Fruit fly (Drosophila melanogaster) whole organism, embryonic: Measurements from ENCODE around the gene CG8677.
A peak's percentile ranks its signal among the peaks of the same experiment; 100 is the strongest.

Experiments used
- CG10321 ChIP-seq: fragments of 200-800 bp; sonication (Bioruptor generic); IDR thresholded peaks from 2 replicates; pipeline ENCODE4 v1.3.6; 2022; ENCODE audit warnings: missing biosample characterization, missing genetic modification characterization
- CG13287 ChIP-seq: fragments of 200-800 bp; sonication (Bioruptor generic); IDR thresholded peaks from 2 replicates; pipeline ENCODE4 v1.3.6; 2022; ENCODE audit warnings: missing biosample characterization, missing genetic modification characterization; ENCODE audit not compliant: partially characterized antibody
- CG13424 ChIP-seq: fragments of 200-800 bp; sonication (Bioruptor generic); optimal IDR thresholded peaks from 2 replicates; lab custom pipeline; 2019; ENCODE audit warnings: missing biosample characterization, mild to moderate bottlenecking, missing genetic modification characterization, moderate library complexity
- CG15269 ChIP-seq: fragments of 200-800 bp; sonication (Bioruptor generic); optimal IDR thresholded peaks from 2 replicates; lab custom pipeline; 2018; ENCODE audit warnings: missing biosample characterization, mild to moderate bottlenecking, missing genetic modification characterization, moderate library complexity
- CG16813 ChIP-seq: fragments of 200-800 bp; sonication (Bioruptor generic); IDR thresholded peaks from 3 replicates; pipeline ENCODE4 v1.3.6; 2022; ENCODE audit warnings: missing biosample characterization, missing genetic modification characterization; ENCODE audit not compliant: partially characterized antibody
- CG17385 ChIP-seq: fragments of 200-800 bp; sonication (Bioruptor generic); optimal IDR thresholded peaks from 3 replicates; lab custom pipeline; 2018; ENCODE audit warnings: missing biosample characterization, mild to moderate bottlenecking, missing genetic modification characterization
- CG30020 ChIP-seq: fragments of 200-800 bp; optimal IDR thresholded peaks from 2 replicates; lab custom pipeline; 2019; ENCODE audit warnings: missing biosample characterization, mild to moderate bottlenecking, missing genetic modification characterization, moderate library complexity
- CG32767 ChIP-seq: fragments of 200-800 bp; sonication (Bioruptor generic); IDR thresholded peaks from 2 replicates; pipeline ENCODE4 v1.3.6; 2022; ENCODE audit warnings: missing biosample characterization, missing genetic modification characterization
- CG3847 ChIP-seq: fragments of 200-800 bp; sonication (Bioruptor generic); IDR thresholded peaks from 2 replicates; pipeline ENCODE4 v1.3.6; 2022; ENCODE audit warnings: missing biosample characterization, missing genetic modification characterization
- CG5180 ChIP-seq: fragments of 200-800 bp; sonication (Bioruptor generic); optimal IDR thresholded peaks from 3 replicates; lab custom pipeline; 2017; ENCODE audit warnings: missing biosample characterization, missing genetic modification characterization, mild to moderate bottlenecking, moderate library complexity, missing genetic modification reagents
- CG5245 ChIP-seq: fragments of 200-800 bp; sonication (Bioruptor generic); optimal IDR thresholded peaks from 3 replicates; lab custom pipeline; 2016; ENCODE audit warnings: missing biosample characterization, missing genetic modification characterization
- CG6683 ChIP-seq: fragments of 200-800 bp; sonication (Bioruptor generic); optimal IDR thresholded peaks from 2 replicates; lab custom pipeline; 2017; ENCODE audit warnings: missing biosample characterization, mild to moderate bottlenecking, missing genetic modification characterization, missing genetic modification reagents
- Dip3 ChIP-seq: fragments of 200-800 bp; sonication (Bioruptor generic); optimal IDR thresholded peaks from 3 replicates; lab custom pipeline; 2016; ENCODE audit warnings: missing biosample characterization, missing genetic modification characterization
- Dp ChIP-seq: fragments of 200-800 bp; sonication (Bioruptor generic); optimal IDR thresholded peaks from 2 replicates; lab custom pipeline; 2018; ENCODE audit warnings: missing biosample characterization, mild to moderate bottlenecking, missing genetic modification characterization, moderate library complexity
- E2f1 ChIP-seq: fragments of 200-800 bp; sonication (Bioruptor generic); IDR thresholded peaks from 2 replicates; pipeline ENCODE4 v1.3.6; 2022; ENCODE audit warnings: missing biosample characterization, missing genetic modification characterization
- Ets65A ChIP-seq: fragments of 200-800 bp; sonication (Bioruptor generic); peaks from one replicate; lab custom pipeline; 2016; ENCODE audit warnings: missing biosample characterization, missing genetic modification characterization
- Gug ChIP-seq: fragments of 200-800 bp; sonication (Bioruptor generic); IDR thresholded peaks from 4 replicates; pipeline ENCODE4 v1.3.6; 2022; ENCODE audit warnings: missing biosample characterization, missing genetic modification characterization
- Hand ChIP-seq: fragments of 200-800 bp; sonication (Bioruptor generic); optimal IDR thresholded peaks from 2 replicates; lab custom pipeline; 2017; ENCODE audit warnings: mild to moderate bottlenecking, missing biosample characterization, missing genetic modification reagents, missing genetic modification characterization
- Hr51 ChIP-seq, 2 experiments: fragments of 200-800 bp; sonication (Bioruptor generic); optimal IDR thresholded peaks; 2 replicates in 1 of 2; 3 replicates in 1 of 2; lab custom pipeline; 2016 to 2018; ENCODE audit warnings: missing biosample characterization in 2 of 2, missing genetic modification characterization in 2 of 2, mild to moderate bottlenecking in 1 of 2, moderate library complexity in 1 of 2
- Hr78 ChIP-seq, 2 experiments: fragments of 200-800 bp in 1 of 2; fragments of >200 bp in 1 of 2; sonication (Bioruptor generic) in 1 of 2; optimal IDR thresholded peaks; 2 replicates each; lab custom pipeline; 2017 to 2019; ENCODE audit warnings: missing biosample characterization in 2 of 2, missing genetic modification characterization in 2 of 2, mild to moderate bottlenecking in 1 of 2, moderate library complexity in 1 of 2
- Lpt ChIP-seq: fragments of >200 bp; optimal IDR thresholded peaks from 2 replicates; lab custom pipeline; 2018; ENCODE audit warnings: missing biosample characterization, missing genetic modification characterization
- Myb ChIP-seq: fragments of 200-800 bp; sonication (Bioruptor generic); optimal IDR thresholded peaks from 2 replicates; lab custom pipeline; 2016; ENCODE audit warnings: missing biosample characterization, missing genetic modification characterization
- NC2α ChIP-seq: fragments of 200-800 bp; sonication (Bioruptor generic); optimal IDR thresholded peaks from 2 replicates; lab custom pipeline; 2016; ENCODE audit warnings: missing biosample characterization, missing genetic modification characterization
- NFAT ChIP-seq: fragments of 200-800 bp; sonication (Bioruptor generic); IDR thresholded peaks from 2 replicates; pipeline ENCODE4 v1.3.6; 2022; ENCODE audit warnings: missing biosample characterization, missing genetic modification characterization
- Opbp ChIP-seq: fragments of 200-800 bp; sonication (Bioruptor generic); IDR thresholded peaks from 3 replicates; pipeline ENCODE4 v1.3.6; 2022; ENCODE audit warnings: missing biosample characterization, missing genetic modification characterization; ENCODE audit not compliant: partially characterized antibody
- Pdp1 ChIP-seq, 2 experiments: fragments of 200-800 bp; sonication (Bioruptor generic); optimal IDR thresholded peaks; 3 replicates each; lab custom pipeline; 2016; ENCODE audit warnings: missing biosample characterization in 2 of 2, missing genetic modification characterization in 2 of 2, mild to moderate bottlenecking in 1 of 2, moderate library complexity in 1 of 2
- Ravus ChIP-seq: fragments of 200-800 bp; sonication (Bioruptor generic); IDR thresholded peaks from 2 replicates; pipeline ENCODE4 v1.3.6; 2022; ENCODE audit warnings: missing biosample characterization, missing genetic modification characterization
- Xbp1 ChIP-seq: fragments of 200-800 bp; sonication (Bioruptor generic); optimal IDR thresholded peaks from 3 replicates; lab custom pipeline; 2016; ENCODE audit warnings: missing biosample characterization, mild to moderate bottlenecking, missing genetic modification characterization
- bbx ChIP-seq: fragments of 200-800 bp; sonication (Bioruptor generic); IDR thresholded peaks from 2 replicates; pipeline ENCODE4 v1.3.6; 2022; ENCODE audit warnings: missing biosample characterization, missing genetic modification characterization; ENCODE audit not compliant: partially characterized antibody
- bigmax ChIP-seq: fragments of 200-800 bp; sonication (Bioruptor generic); optimal IDR thresholded peaks from 2 replicates; lab custom pipeline; 2018; ENCODE audit warnings: missing biosample characterization, mild to moderate bottlenecking, missing genetic modification characterization
- bsh ChIP-seq, 2 experiments: fragments of 200-800 bp; sonication (Bioruptor generic); optimal IDR thresholded peaks; 2 replicates each; lab custom pipeline; 2017 to 2018; ENCODE audit warnings: mild to moderate bottlenecking in 2 of 2, missing biosample characterization in 2 of 2, missing genetic modification characterization in 2 of 2, moderate library complexity in 1 of 2
- btn ChIP-seq: fragments of 200-800 bp; sonication (Bioruptor generic); optimal IDR thresholded peaks from 2 replicates; lab custom pipeline; 2016; ENCODE audit warnings: missing biosample characterization, missing genetic modification characterization
- caup ChIP-seq: fragments of 200-800 bp; sonication (Bioruptor generic); optimal IDR thresholded peaks from 3 replicates; lab custom pipeline; 2017; ENCODE audit warnings: missing biosample characterization, mild to moderate bottlenecking, missing genetic modification characterization, moderate library complexity; ENCODE audit not compliant: severe bottlenecking
- chinmo ChIP-seq: fragments of 200-800 bp; sonication (Bioruptor generic); IDR thresholded peaks from 4 replicates; pipeline ENCODE4 v1.3.6; 2022; ENCODE audit warnings: missing biosample characterization, missing genetic modification characterization; ENCODE audit not compliant: partially characterized antibody
- da ChIP-seq: fragments of 200-800 bp; sonication (Bioruptor generic); optimal IDR thresholded peaks from 2 replicates; lab custom pipeline; 2016; ENCODE audit warnings: missing biosample characterization, missing genetic modification characterization
- ems ChIP-seq: fragments of 200-800 bp; sonication (Bioruptor generic); optimal IDR thresholded peaks from 3 replicates; lab custom pipeline; 2016; ENCODE audit warnings: missing biosample characterization, missing genetic modification characterization
- gfzf ChIP-seq: fragments of 200-800 bp; sonication (Bioruptor generic); optimal IDR thresholded peaks from 2 replicates; lab custom pipeline; 2016; ENCODE audit warnings: missing biosample characterization, mild to moderate bottlenecking, missing genetic modification characterization, moderate library complexity
- ham ChIP-seq: fragments of 200-800 bp; sonication (Bioruptor generic); IDR thresholded peaks from 2 replicates; pipeline ENCODE4 v1.3.6; 2022; ENCODE audit warnings: missing biosample characterization, missing genetic modification characterization
- knrl ChIP-seq: fragments of 200-800 bp; sonication (Bioruptor generic); IDR thresholded peaks from 3 replicates; pipeline ENCODE4 v1.3.6; 2022; ENCODE audit warnings: missing biosample characterization, missing genetic modification characterization; ENCODE audit not compliant: partially characterized antibody
- lilli ChIP-seq: fragments of 200-800 bp; sonication (Bioruptor generic); optimal IDR thresholded peaks from 3 replicates; lab custom pipeline; 2016; ENCODE audit warnings: missing biosample characterization, missing genetic modification characterization
- pb ChIP-seq: fragments of 200-800 bp; sonication (Bioruptor generic); optimal IDR thresholded peaks from 3 replicates; lab custom pipeline; 2016; ENCODE audit warnings: missing biosample characterization, missing genetic modification characterization
- peb ChIP-seq: fragments of 200-800 bp; sonication (Bioruptor generic); IDR thresholded peaks from 2 replicates; pipeline ENCODE4 v1.3.6; 2022; ENCODE audit warnings: missing biosample characterization, missing genetic modification characterization
- run ChIP-seq: fragments of 200-800 bp; sonication (Bioruptor generic); optimal IDR thresholded peaks from 3 replicates; lab custom pipeline; 2018; ENCODE audit warnings: missing biosample characterization, mild to moderate bottlenecking, missing genetic modification characterization
- so ChIP-seq: fragments of 200-800 bp; sonication (Bioruptor generic); IDR thresholded peaks from 3 replicates; pipeline ENCODE4 v1.3.6; 2022; ENCODE audit warnings: missing biosample characterization, missing genetic modification characterization
- ssp ChIP-seq: fragments of 200-800 bp; sonication (Bioruptor generic); IDR thresholded peaks from 2 replicates; pipeline ENCODE4 v1.3.6; 2022; ENCODE audit warnings: missing biosample characterization, missing genetic modification characterization
- sug ChIP-seq: fragments of 200-800 bp; optimal IDR thresholded peaks from 2 replicates; lab custom pipeline; 2019; ENCODE audit warnings: missing biosample characterization, mild to moderate bottlenecking, missing genetic modification characterization, moderate library complexity
- unc-4 ChIP-seq: fragments of 200-800 bp; sonication (Bioruptor generic); IDR thresholded peaks from 2 replicates; pipeline ENCODE4 v1.3.6; 2022; ENCODE audit warnings: missing biosample characterization, missing genetic modification characterization; ENCODE audit not compliant: partially characterized antibody
- zen2 ChIP-seq: fragments of 200-800 bp; sonication (Bioruptor generic); IDR thresholded peaks from 3 replicates; pipeline ENCODE4 v1.3.6; 2022; ENCODE audit warnings: missing biosample characterization, missing genetic modification characterization; ENCODE audit not compliant: partially characterized antibody
- zf30C ChIP-seq: fragments of 200-800 bp; sonication (Bioruptor generic); optimal IDR thresholded peaks from 3 replicates; lab custom pipeline; 2018; ENCODE audit warnings: missing biosample characterization, mild to moderate bottlenecking, missing genetic modification characterization

Gene CG8677

DNA sequence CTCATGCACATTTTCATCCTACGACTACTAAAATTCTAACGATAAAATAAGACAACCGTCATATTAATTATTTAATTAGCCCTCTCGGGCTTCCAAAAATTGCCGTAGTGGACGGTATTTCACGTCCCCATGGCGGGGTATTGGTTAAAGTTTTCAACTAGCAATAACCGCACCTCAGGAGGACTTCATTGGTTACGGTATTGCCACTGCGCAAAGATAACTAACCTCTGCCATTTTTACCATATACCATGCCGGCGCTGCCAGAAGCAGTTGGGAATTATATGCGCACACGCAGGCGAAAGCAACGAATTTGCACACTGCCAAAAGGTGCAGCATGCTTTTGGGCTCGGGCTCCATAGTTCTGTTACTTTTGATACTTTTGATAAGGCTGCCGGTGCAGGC lies 6.2 kb upstream of the CG8677 start (continued):
- no peak for TF ChIP-seq Dp (GFP tag; lab: Kevin White, UChicago)
- peak in 1 of 2 experiments; percentile 65 for TF ChIP-seq Hr51 (GFP tag; optimal IDR thresholded peaks at IDR 0.05; lab: Kevin White, UChicago)
- peak; percentile 64 for TF ChIP-seq sug (tag; lab: Kevin White, UChicago)
- TF ChIP-seq NFAT (GFP tag; lab: Robert Waterston, UW), result peak; percentile 64
- TF ChIP-seq unc-4 (GFP tag; lab: Robert Waterston, UW), result no peak
- TF ChIP-seq CG13287 (GFP tag; lab: Robert Waterston, UW), result peak; percentile 44; the same call in 1 of the 2 replicates
- TF ChIP-seq CG32767, result no peak
- no peak for TF ChIP-seq bsh (GFP tag; optimal IDR thresholded peaks at IDR 0.05; lab: Kevin White, UChicago)
- peak in 1 of 2 experiments; percentile 40 for TF ChIP-seq Pdp1 (GFP tag; optimal IDR thresholded peaks at IDR 0.05; lab: Kevin White, UChicago)
- TF ChIP-seq Ets65A (GFP tag; lab: Kevin White, UChicago), result peak; percentile 89
- peak; percentile 81 for TF ChIP-seq lilli (GFP tag; lab: Kevin White, UChicago)
- TF ChIP-seq zen2, result peak; percentile 46; the same call in 1 of the 3 replicates
- TF ChIP-seq zf30C (GFP tag; lab: Kevin White, UChicago), result no peak
- TF ChIP-seq CG13424 (tag; lab: Kevin White, UChicago), result no peak
- peak; percentile 26 for TF ChIP-seq Xbp1
- TF ChIP-seq run (tag; lab: Kevin White, UChicago), result no peak
- TF ChIP-seq gfzf, result no peak
- peak; percentile 63 for TF ChIP-seq bigmax (GFP tag; lab: Kevin White, UChicago)
- peak; percentile 73; the same call in 1 of the 3 replicates for TF ChIP-seq Opbp (GFP tag; lab: Robert Waterston, UW)
- TF ChIP-seq CG17385, result peak; percentile 32
- TF ChIP-seq CG30020, result no peak
- no peak for TF ChIP-seq CG5180 (GFP tag; lab: Kevin White, UChicago)
- peak; percentile 48 for TF ChIP-seq ems (GFP tag; lab: Kevin White, UChicago)
- TF ChIP-seq Hand (GFP tag; lab: Kevin White, UChicago), result no peak
- no peak; the same call in 3 of the 4 replicates for TF ChIP-seq Gug (GFP tag; lab: Robert Waterston, UW)
- no peak for TF ChIP-seq ham (GFP tag; lab: Robert Waterston, UW)
- peak; percentile 72 for TF ChIP-seq bbx (GFP tag; lab: Robert Waterston, UW)
- peak; percentile 62 for TF ChIP-seq CG5245
- no peak for TF ChIP-seq da (GFP tag; lab: Kevin White, UChicago)
- no peak for TF ChIP-seq Ravus (GFP tag; lab: Robert Waterston, UW)
- peak; percentile 32; the same call in 1 of the 3 replicates for TF ChIP-seq CG16813 (GFP tag; lab: Robert Waterston, UW)
- TF ChIP-seq Myb (GFP tag; lab: Kevin White, UChicago), result no peak
- 0 out of 4 replicates have a peak, but pooled peaks have one; percentile 63 for TF ChIP-seq chinmo
- TF ChIP-seq Hr78 (GFP tag; optimal IDR thresholded peaks at IDR 0.05; lab: Kevin White, UChicago), result no peak
- TF ChIP-seq CG15269, result no peak
- TF ChIP-seq Lpt (GFP tag; lab: Kevin White, UChicago), result no peak
- peak; percentile 65; the same call in 2 of the 3 replicates for TF ChIP-seq knrl (GFP tag; lab: Robert Waterston, UW)
- TF ChIP-seq caup (GFP tag; lab: Kevin White, UChicago), result peak; percentile 44
- 0 out of 3 replicates have a peak, but pooled peaks have one; percentile 33 for TF ChIP-seq so (GFP tag; lab: Robert Waterston, UW)
- TF ChIP-seq Dip3, result peak; percentile 29
- peak; percentile 23 for TF ChIP-seq NC2α (GFP tag; lab: Kevin White, UChicago)
- peak; percentile 12 for TF ChIP-seq btn (GFP tag; lab: Kevin White, UChicago)
- no peak for TF ChIP-seq CG6683 (GFP tag; lab: Kevin White, UChicago)
- 0 out of 2 replicates have a peak, but pooled peaks have one; percentile 7 for TF ChIP-seq peb
- 0 out of 2 replicates have a peak, but pooled peaks have one; percentile 26 for TF ChIP-seq E2f1
- TF ChIP-seq ssp, result no peak
- TF ChIP-seq pb (GFP tag; lab: Kevin White, UChicago), result peak; percentile 3
- TF ChIP-seq CG10321 (GFP tag; lab: Robert Waterston, UW), result no peak
- TF ChIP-seq CG3847, result peak; percentile 42; the same call in 1 of the 2 replicates
